Worm (Caenorhabditis elegans) whole organism, L3 larva: ENCODE results near the gene trpp-3.

Source experiments
- ama-1 ChIP-seq: fragments of 150-350 bp; optimal IDR thresholded peaks from 2 replicates; lab custom pipeline; 2018
- ceh-82 ChIP-seq: fragments of 150-350 bp; optimal IDR thresholded peaks from 2 replicates; lab custom pipeline; 2014; ENCODE audit warnings: missing biosample characterization, missing genetic modification characterization
- fkh-10 ChIP-seq: sonication (generic microtip); optimal IDR thresholded peaks from 2 replicates; lab custom pipeline; 2017; ENCODE audit warnings: missing biosample characterization, missing genetic modification reagents, missing genetic modification characterization
- fkh-2 ChIP-seq: fragments of 150-350 bp; optimal IDR thresholded peaks from 2 replicates; lab custom pipeline; 2014; ENCODE audit warnings: missing biosample characterization, missing genetic modification reagents, missing genetic modification characterization

- TF ChIP-seq ceh-82 (tag; lab: Kevin White, UChicago) (no peak), fkh-10 (GFP tag; lab: Kevin White, UChicago) (no peak), fkh-2 (tag; lab: Kevin White, UChicago) (no peak), ama-1 (lab: Kevin White, UChicago) (no peak)
Observed at ce11 chrIII:9504347-9504746, 21.0 kb upstream of the trpp-3 start.
